Worm (Caenorhabditis elegans): ENCODE measurements around the gene F31E8.4.

DNA sequence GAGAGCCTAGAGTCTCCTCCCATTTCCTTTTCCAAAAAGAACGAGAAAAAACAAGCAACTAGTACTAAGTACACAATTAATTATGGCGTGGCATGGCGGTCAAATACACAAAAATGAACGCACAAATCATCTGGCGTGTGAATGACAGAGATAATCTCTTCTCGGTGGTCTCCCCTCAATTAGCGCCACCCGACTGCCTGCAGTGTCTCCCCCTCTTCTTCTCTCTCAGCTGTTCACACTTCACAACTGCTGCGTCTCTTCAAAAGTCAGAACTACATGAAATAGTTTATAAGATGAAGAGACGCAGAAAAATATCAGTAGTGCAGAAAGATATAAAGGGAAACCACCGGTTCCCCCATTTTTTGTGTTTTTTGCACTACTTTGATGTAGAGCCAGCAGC lies 27.4 kb upstream of the F31E8.4 start:
- TF ChIP-seq pha-4 (tag; optimal IDR thresholded peaks at IDR 0.05) (no peak), ceh-2 (tag; optimal IDR thresholded peaks at IDR 0.05) (peak; percentile 49), K02D7.2 (tag; optimal IDR thresholded peaks at IDR 0.05) (no peak), unc-86 (tag; optimal IDR thresholded peaks at IDR 0.05) (no peak)
